Worm (Caenorhabditis elegans): ENCODE measurements around the gene F49C12.12.

ce11 chrIV:9335552-9336251 lies 14.8 kb upstream of the F49C12.12 start, which contains the start of the genes coa-4 and T20D3.14:
- no peak for TF ChIP-seq klf-2 (GFP tag; conservative IDR thresholded peaks at IDR 0.05)
- no peak for TF ChIP-seq flt-1 (GFP tag; IDR thresholded peaks at IDR 0.05)
- TF ChIP-seq ref-1 (GFP tag; conservative IDR thresholded peaks at IDR 0.05): no peak
